Fruit fly (Drosophila melanogaster): ENCODE results near the gene D19A.

The D19A gene

DNA sequence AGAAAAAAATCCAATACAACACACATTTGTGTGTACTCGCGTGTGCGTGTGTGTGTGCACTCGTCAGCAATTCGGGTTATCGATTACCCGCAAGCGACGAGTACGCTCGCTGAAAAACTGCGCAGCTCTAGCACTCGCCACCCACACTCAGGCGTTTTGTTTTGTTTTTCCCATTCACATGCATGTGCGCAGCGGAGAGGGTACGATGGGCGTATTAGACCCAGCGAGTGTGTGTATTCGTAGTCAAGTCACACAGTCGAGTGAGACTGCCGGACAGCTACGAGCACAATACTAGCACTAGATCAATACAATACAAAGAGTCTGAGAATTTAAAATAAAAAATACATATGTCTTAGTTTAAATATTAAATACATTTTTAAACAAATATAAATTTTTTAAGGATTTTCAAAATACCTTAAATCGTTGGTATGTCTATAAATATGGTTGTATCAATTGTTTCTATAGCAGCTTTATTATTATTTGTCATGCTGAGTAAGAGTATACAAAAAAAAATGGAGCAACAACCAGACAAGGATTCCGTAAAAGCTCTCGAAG, 4.0 kb downstream of the D19A start, which contains the start of the genes D19B and CG43293:
TSS of gene D19B (minus strand) at position 37 of the 555 bp plus-strand sequence.
TSS of gene CG43293 (plus strand) at position 306 of the 555 bp plus-strand sequence.
- peak; percentile 84 for TF ChIP-seq bab1 (GFP tag; optimal IDR thresholded peaks at IDR 0.05)
- peak; percentile 3 for TF ChIP-seq ovo (GFP tag; optimal IDR thresholded peaks at IDR 0.05)
- TF ChIP-seq toe (GFP tag; optimal IDR thresholded peaks at IDR 0.05) = peak; percentile 60
- TF ChIP-seq cic (GFP tag; optimal IDR thresholded peaks at IDR 0.05) = peak; percentile 98
- TF ChIP-seq CG7045 (GFP tag; optimal IDR thresholded peaks at IDR 0.05) = peak; percentile 78
- peak; percentile 74 for TF ChIP-seq CG7101 (tag; optimal IDR thresholded peaks at IDR 0.05)
- TF ChIP-seq cnc (optimal IDR thresholded peaks at IDR 0.05) = no peak
- TF ChIP-seq CG12768 (GFP tag; optimal IDR thresholded peaks at IDR 0.05) = peak; percentile 76
- TF ChIP-seq Mnt (GFP tag; optimal IDR thresholded peaks at IDR 0.05) = peak; percentile 100
- TF ChIP-seq Clk (GFP tag; optimal IDR thresholded peaks at IDR 0.05) = peak; percentile 66
- peak; percentile 78 for TF ChIP-seq tj (GFP tag; optimal IDR thresholded peaks at IDR 0.05)
- TF ChIP-seq Crg-1 (GFP tag; optimal IDR thresholded peaks at IDR 0.05) = peak; percentile 54
- TF ChIP-seq Hr96 (GFP tag; optimal IDR thresholded peaks at IDR 0.05) = peak; percentile 65
- peak; percentile 76 for TF ChIP-seq CG1620 (GFP tag; optimal IDR thresholded peaks at IDR 0.05)
- no peak for TF ChIP-seq kay (GFP tag; ENCODE audit: borderline replicate concordance)
- TF ChIP-seq CG5204 (GFP tag; optimal IDR thresholded peaks at IDR 0.05) = peak; percentile 64
- peak; percentile 75 for TF ChIP-seq CG33017 (tag; optimal IDR thresholded peaks at IDR 0.05)
- peak; percentile 74 for TF ChIP-seq CG14711 (tag; optimal IDR thresholded peaks at IDR 0.05)
- peak; percentile 82 for TF ChIP-seq CG11617 (GFP tag; optimal IDR thresholded peaks at IDR 0.05)
- peak; percentile 54 for TF ChIP-seq pad (GFP tag; optimal IDR thresholded peaks at IDR 0.05)

DNA sequence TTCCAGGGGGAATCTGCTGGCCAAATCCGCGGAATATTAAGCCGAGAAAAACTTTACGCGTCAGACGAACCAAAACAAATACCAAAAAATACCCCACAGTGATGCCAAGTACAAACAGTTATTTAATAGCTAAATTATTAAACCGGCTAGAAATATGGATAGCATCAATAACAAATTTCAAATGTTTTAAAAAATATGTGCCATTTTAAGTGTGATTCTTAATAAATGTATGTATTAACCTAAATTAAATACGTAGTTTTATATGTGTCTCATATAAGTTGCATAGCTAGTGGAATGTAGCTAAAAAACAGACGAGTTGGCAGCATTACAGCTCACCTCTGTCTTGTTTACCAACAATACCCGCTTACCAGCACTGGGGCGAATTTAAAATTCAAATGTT, 7.1 kb downstream of the D19A start, which contains the start of gene CG10274:
TSS of gene CG10274 (minus strand) at position 54 of the 400 bp plus-strand sequence.
- TF ChIP-seq cic (GFP tag; optimal IDR thresholded peaks at IDR 0.05) = peak; percentile 23
- peak; percentile 61 for TF ChIP-seq bab1 (GFP tag; optimal IDR thresholded peaks at IDR 0.05)
- peak; percentile 82 for TF ChIP-seq CG1620 (GFP tag; optimal IDR thresholded peaks at IDR 0.05)
- peak; percentile 75 for TF ChIP-seq CG11617 (GFP tag; optimal IDR thresholded peaks at IDR 0.05)
- TF ChIP-seq tj (GFP tag; optimal IDR thresholded peaks at IDR 0.05) = peak; percentile 42
- no peak for TF ChIP-seq CG5204 (GFP tag; optimal IDR thresholded peaks at IDR 0.05)
- TF ChIP-seq Mnt (GFP tag; optimal IDR thresholded peaks at IDR 0.05) = peak; percentile 41
- peak; percentile 52 for TF ChIP-seq Clk (GFP tag; optimal IDR thresholded peaks at IDR 0.05)
- TF ChIP-seq pad (GFP tag; optimal IDR thresholded peaks at IDR 0.05) = peak; percentile 70
- TF ChIP-seq CG7101 (tag; optimal IDR thresholded peaks at IDR 0.05) = peak; percentile 77
- peak; percentile 52 for TF ChIP-seq ovo (GFP tag; optimal IDR thresholded peaks at IDR 0.05)
- peak; percentile 45 for TF ChIP-seq CG33017 (tag; optimal IDR thresholded peaks at IDR 0.05)
- no peak for TF ChIP-seq kay (GFP tag; ENCODE audit: borderline replicate concordance)
- peak; percentile 79 for TF ChIP-seq toe (GFP tag; optimal IDR thresholded peaks at IDR 0.05)
- TF ChIP-seq CG7045 (GFP tag; optimal IDR thresholded peaks at IDR 0.05) = peak; percentile 67
- no peak for TF ChIP-seq cnc (optimal IDR thresholded peaks at IDR 0.05)
- TF ChIP-seq Crg-1 (GFP tag; optimal IDR thresholded peaks at IDR 0.05) = peak; percentile 74
- peak; percentile 73 for TF ChIP-seq CG12768 (GFP tag; optimal IDR thresholded peaks at IDR 0.05)
- TF ChIP-seq CG14711 (tag; optimal IDR thresholded peaks at IDR 0.05) = peak; percentile 76
- peak; percentile 68 for TF ChIP-seq Hr96 (GFP tag; optimal IDR thresholded peaks at IDR 0.05)

dm6 chr3L:6173826-6174255, 15.1 kb downstream of the D19A start, which contains the start of the genes fmt and CG7376:
Gene fmt (minus strand): TSS chr3L:6173880.
Gene CG7376 (plus strand): TSS chr3L:6174248.
- TF ChIP-seq kay (GFP tag; ENCODE audit: borderline replicate concordance) (no peak), tj (GFP tag; optimal IDR thresholded peaks at IDR 0.05) (no peak), CG7101 (tag; optimal IDR thresholded peaks at IDR 0.05) (peak; percentile 30), cnc (optimal IDR thresholded peaks at IDR 0.05) (no peak), bab1 (GFP tag; optimal IDR thresholded peaks at IDR 0.05) (no peak), CG7045 (GFP tag; optimal IDR thresholded peaks at IDR 0.05) (peak; percentile 37), CG1620 (GFP tag; optimal IDR thresholded peaks at IDR 0.05) (peak; percentile 3), Crg-1 (GFP tag; optimal IDR thresholded peaks at IDR 0.05) (no peak), Mnt (GFP tag; optimal IDR thresholded peaks at IDR 0.05) (peak; percentile 20), toe (GFP tag; optimal IDR thresholded peaks at IDR 0.05) (peak; percentile 24), CG11617 (GFP tag; optimal IDR thresholded peaks at IDR 0.05) (peak; percentile 27), CG12768 (GFP tag; optimal IDR thresholded peaks at IDR 0.05) (peak; percentile 32), CG14711 (tag; optimal IDR thresholded peaks at IDR 0.05) (peak; percentile 48)

dm6 chr3L:6162483-6163128, 26.3 kb downstream of the D19A start, which contains the start of gene Prdm13:
Gene Prdm13 (plus strand): TSS chr3L:6163127.
- TF ChIP-seq CG11617 (GFP tag; optimal IDR thresholded peaks at IDR 0.05) (no peak), cnc (optimal IDR thresholded peaks at IDR 0.05) (no peak), CG7101 (tag; optimal IDR thresholded peaks at IDR 0.05) (no peak), CG1620 (GFP tag; optimal IDR thresholded peaks at IDR 0.05) (no peak), Crg-1 (GFP tag; optimal IDR thresholded peaks at IDR 0.05) (no peak), kay (GFP tag; ENCODE audit: borderline replicate concordance) (no peak), bab1 (GFP tag; optimal IDR thresholded peaks at IDR 0.05) (no peak), ovo (GFP tag; optimal IDR thresholded peaks at IDR 0.05) (no peak), CG7045 (GFP tag; optimal IDR thresholded peaks at IDR 0.05) (no peak)

- TF ChIP-seq CG5204 (GFP tag; optimal IDR thresholded peaks at IDR 0.05) (no peak), Mnt (GFP tag; optimal IDR thresholded peaks at IDR 0.05) (no peak), ovo (GFP tag; optimal IDR thresholded peaks at IDR 0.05) (no peak), tj (GFP tag; optimal IDR thresholded peaks at IDR 0.05) (no peak), toe (GFP tag; optimal IDR thresholded peaks at IDR 0.05) (no peak), CG14711 (tag; optimal IDR thresholded peaks at IDR 0.05) (no peak), Hr96 (GFP tag; optimal IDR thresholded peaks at IDR 0.05) (no peak), bab1 (GFP tag; optimal IDR thresholded peaks at IDR 0.05) (no peak), Crg-1 (GFP tag; optimal IDR thresholded peaks at IDR 0.05) (no peak), CG11617 (GFP tag; optimal IDR thresholded peaks at IDR 0.05) (no peak), Clk (GFP tag; optimal IDR thresholded peaks at IDR 0.05) (no peak), CG7045 (GFP tag; optimal IDR thresholded peaks at IDR 0.05) (no peak), kay (GFP tag; ENCODE audit: borderline replicate concordance) (no peak), CG1620 (GFP tag; optimal IDR thresholded peaks at IDR 0.05) (no peak), cnc (optimal IDR thresholded peaks at IDR 0.05) (no peak), pad (GFP tag; optimal IDR thresholded peaks at IDR 0.05) (no peak), CG12768 (GFP tag; optimal IDR thresholded peaks at IDR 0.05) (no peak), CG7101 (tag; optimal IDR thresholded peaks at IDR 0.05) (no peak), CG33017 (tag; optimal IDR thresholded peaks at IDR 0.05) (no peak), cic (GFP tag; optimal IDR thresholded peaks at IDR 0.05) (no peak)
Observed at dm6 chr3L:6161997-6162396, 26.9 kb downstream of the D19A start.
